Worm (Caenorhabditis elegans) whole organism, L1 larva: Measurements from ENCODE around the gene K09G1.2.

Source experiments
- alr-1 ChIP-seq: fragments of 200-800 bp; sonication (Bioruptor generic); optimal IDR thresholded peaks from 2 replicates; lab custom pipeline; 2018; ENCODE audit warnings: borderline replicate concordance, mild to moderate bottlenecking, missing genetic modification characterization, missing compliant biosample characterization
- ama-1 ChIP-seq: fragments of 150-350 bp; optimal IDR thresholded peaks from 2 replicates; lab custom pipeline; 2014
- blmp-1 ChIP-seq: fragments of 150-350 bp; optimal IDR thresholded peaks from 2 replicates; lab custom pipeline; 2014; ENCODE audit warnings: missing biosample characterization, missing genetic modification characterization
- ceh-82 ChIP-seq, 3 experiments: fragments of 150-350 bp in 1 of 3; sonication (generic microtip) in 2 of 3; optimal IDR thresholded peaks; 2 replicates each; lab custom pipeline; 2014 to 2017; ENCODE audit warnings: missing biosample characterization in 3 of 3, missing genetic modification characterization in 3 of 3
- ceh-90 ChIP-seq: sonication (generic microtip); optimal IDR thresholded peaks from 2 replicates; lab custom pipeline; 2016; ENCODE audit warnings: missing genetic modification characterization, missing compliant biosample characterization
- ces-1 ChIP-seq: fragments of 150-350 bp; optimal IDR thresholded peaks from 2 replicates; lab custom pipeline; 2014; ENCODE audit warnings: missing biosample characterization, missing genetic modification reagents, missing genetic modification characterization
- dsc-1 ChIP-seq: sonication (generic microtip); optimal IDR thresholded peaks from 2 replicates; lab custom pipeline; 2016; ENCODE audit warnings: mild to moderate bottlenecking, missing genetic modification characterization, missing compliant biosample characterization
- efl-1 ChIP-seq, 4 experiments: fragments of 150-350 bp; optimal IDR thresholded peaks in 3 of 4; peaks in 1 of 4; 1 replicate in 1 of 4; 2 replicates in 3 of 4; lab custom pipeline; 2014; ENCODE audit warnings: missing biosample characterization in 2 of 4, missing genetic modification characterization in 2 of 4, missing genetic modification reagents in 2 of 4
- egl-13 ChIP-seq: sonication (generic microtip); optimal IDR thresholded peaks from 2 replicates; lab custom pipeline; 2016; ENCODE audit warnings: missing genotype, missing genetic modification reagents, missing genetic modification characterization, missing compliant biosample characterization
- egl-27 ChIP-seq, 2 experiments: fragments of 150-350 bp in 1 of 2; sonication (generic microtip); optimal IDR thresholded peaks; 3 replicates each; lab custom pipeline; 2017 to 2018; ENCODE audit warnings: missing biosample characterization in 2 of 2, missing genetic modification characterization in 2 of 2, missing genetic modification reagents in 2 of 2
- fkh-10 ChIP-seq: sonication (generic microtip); optimal IDR thresholded peaks from 2 replicates; lab custom pipeline; 2017; ENCODE audit warnings: missing biosample characterization, missing genetic modification reagents, missing genetic modification characterization
- fkh-4 ChIP-seq: sonication (generic microtip); optimal IDR thresholded peaks from 2 replicates; lab custom pipeline; 2016; ENCODE audit warnings: missing compliant biosample characterization, missing genetic modification characterization, borderline replicate concordance
- fos-1 ChIP-seq: fragments of 150-350 bp; optimal IDR thresholded peaks from 2 replicates; lab custom pipeline; 2014; ENCODE audit warnings: missing biosample characterization, missing genetic modification characterization
- hlh-17 ChIP-seq: fragments of 200-800 bp; sonication (Bioruptor generic); optimal IDR thresholded peaks from 2 replicates; lab custom pipeline; 2018; ENCODE audit warnings: missing genetic modification characterization, mild to moderate bottlenecking, missing compliant biosample characterization, moderate library complexity, borderline replicate concordance
- lin-14 ChIP-seq: fragments of 200-800 bp; sonication (Bioruptor generic); optimal IDR thresholded peaks from 2 replicates; lab custom pipeline; 2018; ENCODE audit warnings: mild to moderate bottlenecking, missing genetic modification characterization, moderate library complexity, missing compliant biosample characterization
- lir-3 ChIP-seq: sonication (generic microtip); optimal IDR thresholded peaks from 2 replicates; lab custom pipeline; 2016; ENCODE audit warnings: mild to moderate bottlenecking, missing genetic modification characterization, moderate library complexity, missing compliant biosample characterization; ENCODE audit not compliant: poor library complexity
- mab-9 ChIP-seq: fragments of 200-800 bp; sonication (Bioruptor generic); IDR thresholded peaks from 2 replicates; pipeline ENCODE4 v1.3.6; 2022; ENCODE audit warnings: missing genetic modification reagents, missing genetic modification characterization, missing compliant biosample characterization
- mdl-1 ChIP-seq, 2 experiments: fragments of 150-350 bp; optimal IDR thresholded peaks; 2 replicates each; lab custom pipeline; 2014 to 2017; ENCODE audit warnings: missing biosample characterization in 2 of 2, missing genetic modification characterization in 2 of 2, inconsistent platforms in 1 of 2
- mef-2 ChIP-seq: fragments of 150-350 bp; optimal IDR thresholded peaks from 2 replicates; lab custom pipeline; 2014; ENCODE audit warnings: missing biosample characterization, missing genetic modification characterization
- nhr-19 ChIP-seq: fragments of 200-800 bp; sonication (Bioruptor generic); conservative IDR thresholded peaks from 2 replicates; pipeline ENCODE4 v1.3.6; 2022; ENCODE audit warnings: missing genetic modification characterization, missing compliant biosample characterization
- nhr-71 ChIP-seq: sonication (generic microtip); optimal IDR thresholded peaks from 2 replicates; lab custom pipeline; 2016; ENCODE audit warnings: mild to moderate bottlenecking, missing genetic modification characterization, moderate library complexity, missing compliant biosample characterization
- nhr-77 ChIP-seq: fragments of 150-350 bp; optimal IDR thresholded peaks from 2 replicates; lab custom pipeline; 2014; ENCODE audit warnings: missing biosample characterization, missing genetic modification characterization
- nhr-84 ChIP-seq: sonication (generic microtip); optimal IDR thresholded peaks from 2 replicates; lab custom pipeline; 2017; ENCODE audit warnings: missing biosample characterization, missing genetic modification characterization
- pag-3 ChIP-seq: sonication (generic microtip); optimal IDR thresholded peaks from 2 replicates; lab custom pipeline; 2017; ENCODE audit warnings: missing genetic modification characterization, mild to moderate bottlenecking, missing compliant biosample characterization, antibody characterized with exemption, borderline replicate concordance; ENCODE audit not compliant: insufficient read depth
- skn-1 ChIP-seq: fragments of 150-350 bp; optimal IDR thresholded peaks from 2 replicates; lab custom pipeline; 2014; ENCODE audit warnings: missing biosample characterization, missing genetic modification characterization
- snu-23 ChIP-seq: sonication (generic microtip); optimal IDR thresholded peaks from 2 replicates; lab custom pipeline; 2016; ENCODE audit warnings: missing genetic modification characterization, missing compliant biosample characterization
- sox-4 ChIP-seq: sonication (generic microtip); optimal IDR thresholded peaks from 2 replicates; lab custom pipeline; 2016; ENCODE audit warnings: missing genetic modification characterization, missing compliant biosample characterization
- sup-37 ChIP-seq: fragments of 200-800 bp; sonication (Bioruptor generic); optimal IDR thresholded peaks from 2 replicates; lab custom pipeline; 2018; ENCODE audit warnings: mild to moderate bottlenecking, missing genetic modification characterization, missing compliant biosample characterization
- swsn-7 ChIP-seq: sonication (generic microtip); optimal IDR thresholded peaks from 2 replicates; lab custom pipeline; 2016; ENCODE audit warnings: missing genetic modification characterization, missing compliant biosample characterization
- tbx-2 ChIP-seq: sonication (generic microtip); optimal IDR thresholded peaks from 2 replicates; lab custom pipeline; 2016; ENCODE audit warnings: missing genetic modification characterization, missing compliant biosample characterization
- unc-130 ChIP-seq: fragments of 150-350 bp; optimal IDR thresholded peaks from 2 replicates; lab custom pipeline; 2017; ENCODE audit warnings: missing biosample characterization, missing genetic modification characterization, inconsistent platforms
- unc-86 ChIP-seq: sonication (generic microtip); optimal IDR thresholded peaks from 2 replicates; lab custom pipeline; 2016; ENCODE audit warnings: missing genetic modification characterization, missing compliant biosample characterization
- zag-1 ChIP-seq: fragments of 150-350 bp; optimal IDR thresholded peaks from 2 replicates; lab custom pipeline; 2014; ENCODE audit warnings: missing biosample characterization, missing genetic modification characterization
- zip-4 ChIP-seq: fragments of 200-800 bp; sonication (Bioruptor generic); optimal IDR thresholded peaks from 2 replicates; lab custom pipeline; 2018; ENCODE audit warnings: mild to moderate bottlenecking, missing genetic modification characterization, moderate library complexity, missing compliant biosample characterization
- ztf-11 ChIP-seq, 2 experiments: sonication (generic microtip); optimal IDR thresholded peaks; 2 replicates each; lab custom pipeline; 2016 to 2017; ENCODE audit warnings: missing genetic modification characterization in 2 of 2, missing biosample characterization in 1 of 2, missing compliant biosample characterization in 1 of 2
- ztf-4 ChIP-seq: fragments of 150-350 bp; optimal IDR thresholded peaks from 2 replicates; lab custom pipeline; 2014; ENCODE audit warnings: missing biosample characterization, missing genetic modification characterization

K09G1.2 gene

ce11 chrV:9549459-9549858 lies 41.0 kb upstream of the K09G1.2 start, which contains the start of gene nstp-10 (continued):
- TF ChIP-seq lin-14 (GFP tag; lab: Kevin White, UChicago) (peak; percentile 67), unc-130 (tag; lab: Kevin White, UChicago) (no peak), egl-13 (tag; lab: Kevin White, UChicago) (no peak), fkh-4 (tag; lab: Kevin White, UChicago) (no peak), ztf-4 (tag; lab: Kevin White, UChicago) (no peak), zip-4 (GFP tag; lab: Kevin White, UChicago) (no peak), mab-9 (GFP tag; lab: Robert Waterston, UW) (no peak), zag-1 (no peak)

DNA sequence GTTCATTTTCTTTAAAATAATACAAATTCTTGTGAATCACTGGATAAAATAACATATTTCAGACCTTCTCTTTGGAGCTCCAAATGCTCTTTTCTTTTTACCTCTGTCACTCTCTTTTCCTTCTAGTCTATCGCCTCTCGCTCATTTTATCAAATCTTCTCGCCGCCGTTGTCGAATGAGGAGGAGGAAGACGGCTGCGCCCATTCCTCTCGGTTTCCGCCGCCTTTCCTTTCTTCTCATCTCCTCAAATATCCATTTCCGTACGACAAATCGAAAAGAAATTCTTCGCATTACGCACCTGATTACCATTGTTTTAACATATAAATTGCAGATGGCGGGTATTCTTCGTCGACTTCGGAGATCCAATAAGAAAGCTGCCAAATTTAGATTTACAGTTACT lies 40.1 kb upstream of the K09G1.2 start, which contains the start of gene ehbp-1:
ehbp-1 (plus strand) TSS at position 332 of the 400 bp plus-strand sequence.
- TF ChIP-seq lir-3 (tag; lab: Kevin White, UChicago) (no peak), fkh-10 (GFP tag; lab: Kevin White, UChicago) (peak; percentile 58), egl-27 (tag; optimal IDR thresholded peaks at IDR 0.05; lab: Kevin White, UChicago) (no peak), skn-1 (tag; lab: Kevin White, UChicago) (no peak), nhr-19 (GFP tag; lab: Robert Waterston, UW) (no peak), blmp-1 (peak; percentile 67), dsc-1 (tag; lab: Kevin White, UChicago) (no peak), tbx-2 (tag; lab: Kevin White, UChicago) (no peak), pag-3 (tag; lab: Kevin White, UChicago) (no peak), snu-23 (peak; percentile 1), nhr-84 (no peak), ztf-11 (tag; optimal IDR thresholded peaks at IDR 0.05; lab: Kevin White, UChicago) (no peak), mdl-1 (tag; optimal IDR thresholded peaks at IDR 0.05; lab: Kevin White, UChicago) (no peak), nhr-77 (tag; lab: Kevin White, UChicago) (no peak), ceh-90 (no peak), mef-2 (tag; lab: Kevin White, UChicago) (no peak), lin-14 (GFP tag; lab: Kevin White, UChicago) (peak; percentile 80), nhr-71 (tag; lab: Kevin White, UChicago) (peak; percentile 18), fos-1 (tag; lab: Kevin White, UChicago) (no peak), hlh-17 (GFP tag; lab: Kevin White, UChicago) (no peak), ceh-82 (tag; optimal IDR thresholded peaks at IDR 0.05; lab: Kevin White, UChicago) (no peak), swsn-7 (tag; lab: Kevin White, UChicago) (peak; percentile 0), alr-1 (tag; lab: Kevin White, UChicago) (no peak), sox-4 (tag; lab: Kevin White, UChicago) (no peak), egl-13 (tag; lab: Kevin White, UChicago) (peak; percentile 18), unc-86 (no peak), sup-37 (GFP tag; lab: Kevin White, UChicago) (no peak), ces-1 (no peak)

DNA sequence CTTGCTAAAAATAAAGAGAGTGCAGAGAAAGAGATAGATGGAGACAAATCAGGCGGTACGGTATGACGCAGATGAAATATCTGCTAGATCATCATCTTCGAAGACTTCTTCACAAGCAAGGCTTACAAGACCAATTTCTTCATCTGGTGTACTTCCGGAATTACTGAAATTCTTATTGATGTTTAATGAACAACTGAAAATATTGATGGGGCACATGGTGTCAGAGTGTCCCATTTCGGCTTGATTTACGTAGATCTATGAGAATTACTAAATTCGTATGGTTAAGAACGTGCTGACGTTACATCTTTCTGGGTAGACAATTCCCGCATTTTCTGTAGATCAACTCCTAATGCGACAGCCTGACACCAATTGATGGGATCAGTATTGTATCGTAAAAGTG lies 33.7 kb upstream of the K09G1.2 start:
- TF ChIP-seq ama-1 (lab: Kevin White, UChicago), result no peak
- no peak for TF ChIP-seq efl-1 (optimal IDR thresholded peaks at IDR 0.05; lab: Kevin White, UChicago)
- TF ChIP-seq efl-1 (GFP tag; optimal IDR thresholded peaks at IDR 0.05 in 1 of 2; lab: Kevin White, UChicago), result peak in 1 of 2 experiments; percentile 25
- TF ChIP-seq snu-23, result no peak
- TF ChIP-seq, all 84 proteins: peak for 1
